Fruit fly (Drosophila melanogaster) whole organism, larva: ENCODE results near the gene COX4.
A peak's percentile ranks its signal among the peaks of the same experiment; 100 is the strongest.

Experiments
- noc ChIP-seq: fragments of 200-800 bp; sonication (Bioruptor generic); optimal IDR thresholded peaks from 3 replicates; lab custom pipeline; 2019; ENCODE audit warnings: missing biosample characterization, mild to moderate bottlenecking, missing genetic modification characterization, moderate library complexity

COX4 gene

DNA sequence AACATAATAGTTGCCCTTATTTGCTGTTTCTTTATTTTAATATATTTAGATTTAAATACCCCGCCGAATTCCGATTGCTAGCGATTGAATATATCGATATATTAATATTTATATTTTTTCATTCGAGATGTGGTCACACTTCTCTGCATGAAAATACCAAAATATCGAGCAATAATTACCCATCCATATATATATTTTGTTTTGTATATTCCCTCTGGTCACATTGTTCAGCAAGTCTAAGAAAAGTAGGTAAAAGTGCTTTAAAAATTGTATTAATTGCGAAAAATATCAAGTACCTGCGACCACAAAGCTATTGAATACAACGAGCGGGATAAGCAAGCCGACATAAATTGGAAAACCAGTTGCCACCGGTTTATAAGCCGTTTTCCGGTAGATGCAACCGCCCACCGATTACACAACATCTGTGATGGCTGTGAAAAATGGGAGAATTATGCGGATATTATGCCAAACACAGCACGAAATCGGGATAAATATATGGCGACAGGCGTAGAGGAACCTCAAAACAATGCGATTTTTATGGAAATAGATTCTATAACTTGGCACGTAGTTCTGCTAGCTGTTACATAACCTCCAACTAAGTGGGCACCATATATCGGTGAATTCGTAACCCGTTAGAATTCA, at the start of gene COX4:
Gene COX4, plus strand, starts transcription at position 194 of the 642 bp plus-strand sequence.
- TF ChIP-seq noc: no peak

DNA sequence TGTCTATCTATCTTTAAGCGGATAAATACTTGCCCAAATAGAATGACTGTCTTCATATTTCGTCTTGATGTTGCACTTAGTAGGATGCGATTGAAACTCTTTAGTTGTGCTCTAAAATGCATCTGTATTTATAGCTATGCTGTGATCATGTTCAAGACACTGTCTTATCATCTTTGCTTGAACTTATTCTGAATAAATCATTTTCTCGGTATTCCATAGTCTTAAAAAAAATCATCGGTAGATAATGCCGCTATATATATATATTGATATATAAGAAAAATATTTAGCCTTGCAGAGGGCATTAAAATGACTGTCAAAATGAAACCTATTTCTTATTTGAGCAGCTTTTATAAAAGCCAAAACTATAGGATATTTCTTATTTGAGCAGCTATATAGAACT, 46.2 kb upstream of the COX4 start, which contains the start of gene TotF:
Gene TotF, minus strand, starts transcription at position 101 of the 400 bp plus-strand sequence.
- no peak for TF ChIP-seq noc

DNA sequence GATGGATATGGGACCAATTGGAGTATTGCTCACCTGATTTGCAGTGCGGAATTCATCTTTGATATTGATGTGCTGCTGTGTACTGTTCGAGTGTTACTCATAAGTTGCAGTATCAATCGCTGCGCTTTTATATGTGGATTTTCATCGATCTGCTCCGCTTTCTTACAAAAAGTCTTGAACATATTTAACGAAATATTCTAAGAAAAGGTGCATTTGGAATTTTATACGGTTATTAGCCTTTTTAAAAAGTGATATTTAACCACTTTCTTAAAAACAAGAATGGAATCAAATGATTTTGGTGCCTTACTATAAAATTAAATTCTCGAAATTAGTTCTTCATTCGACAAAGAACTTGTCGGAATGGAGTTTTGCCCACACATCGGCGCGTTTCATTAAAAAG, 45.1 kb upstream of the COX4 start, which contains the start of gene TotE:
Gene TotE, minus strand, starts transcription at position 101 of the 400 bp plus-strand sequence.
- TF ChIP-seq noc: no peak

DNA sequence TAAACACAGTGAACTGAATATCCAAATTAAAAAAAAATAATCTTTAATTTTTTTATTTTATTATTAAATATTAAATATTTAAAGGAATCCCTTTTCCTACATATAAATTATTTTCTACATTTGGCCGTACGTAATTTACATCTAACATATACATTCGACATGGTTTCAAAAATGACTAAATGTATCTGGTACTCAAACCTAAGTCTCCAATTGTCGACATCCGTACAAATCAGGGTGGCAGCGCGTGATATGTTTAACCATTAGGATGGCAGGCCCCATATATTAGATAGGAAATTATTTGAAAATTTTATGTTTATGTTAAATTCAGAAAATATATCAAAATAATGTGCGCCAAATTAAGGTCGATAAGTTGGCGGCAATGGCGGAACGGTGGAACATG, 43.3 kb upstream of the COX4 start:
- no peak for TF ChIP-seq noc

DNA sequence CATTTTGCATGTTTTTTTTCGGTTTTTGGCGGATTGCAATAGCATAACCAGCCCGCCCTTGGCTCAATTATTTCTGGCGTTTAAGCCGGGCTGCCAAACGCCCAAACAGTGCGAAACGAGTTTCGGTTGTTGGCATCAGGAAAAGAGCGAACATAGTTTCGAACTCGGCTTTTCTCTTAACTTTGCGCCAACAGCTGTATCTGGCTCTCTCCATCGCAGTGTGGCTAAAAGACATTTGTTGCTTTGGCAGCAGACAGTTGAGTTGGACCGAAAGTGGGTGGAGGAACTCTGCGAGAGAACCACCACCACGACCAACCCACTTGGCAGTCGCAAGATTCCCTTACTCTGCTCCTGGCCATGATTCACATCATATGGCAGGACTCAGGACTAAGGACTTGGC, 41.5 kb upstream of the COX4 start:
- no peak for TF ChIP-seq noc

DNA sequence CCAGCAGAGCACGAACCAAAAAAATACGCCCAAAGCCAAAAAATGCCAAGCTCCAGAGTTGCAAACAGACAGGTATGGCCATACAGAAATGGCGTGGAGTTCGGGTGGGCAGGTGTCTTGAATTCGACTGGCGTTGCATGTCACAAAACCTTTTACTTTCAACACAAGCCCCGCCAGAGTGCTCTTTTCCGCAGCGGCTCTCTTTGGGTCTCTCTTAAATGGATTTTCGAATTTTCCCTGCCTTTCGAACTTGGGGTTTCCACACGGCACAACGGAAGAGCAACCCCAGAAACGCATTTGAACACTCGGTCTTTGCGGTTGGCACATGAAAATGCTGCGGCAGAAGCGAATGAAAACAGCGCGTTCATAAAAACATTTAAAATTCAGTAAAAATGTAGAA, 40.7 kb upstream of the COX4 start:
- no peak for TF ChIP-seq noc

DNA sequence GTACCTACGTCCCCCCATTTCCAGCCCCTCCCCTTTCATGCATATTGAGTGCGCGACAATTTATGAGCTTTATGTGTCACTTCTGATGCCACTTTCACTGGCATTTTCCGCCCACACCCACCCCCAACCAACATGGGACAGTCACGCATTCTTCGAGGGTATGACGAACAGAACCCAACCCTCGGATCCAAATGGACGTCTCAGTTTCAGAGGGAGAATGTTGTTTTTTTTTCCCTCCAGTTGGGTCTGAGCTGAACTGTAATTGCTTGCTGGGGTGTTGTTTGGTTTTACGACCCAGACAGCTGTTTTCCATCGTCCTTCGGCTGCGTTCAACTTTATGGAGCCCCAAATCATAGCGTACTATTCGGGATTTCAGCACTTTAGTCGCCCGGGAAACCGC, 34.7 kb upstream of the COX4 start:
- no peak for TF ChIP-seq noc

DNA sequence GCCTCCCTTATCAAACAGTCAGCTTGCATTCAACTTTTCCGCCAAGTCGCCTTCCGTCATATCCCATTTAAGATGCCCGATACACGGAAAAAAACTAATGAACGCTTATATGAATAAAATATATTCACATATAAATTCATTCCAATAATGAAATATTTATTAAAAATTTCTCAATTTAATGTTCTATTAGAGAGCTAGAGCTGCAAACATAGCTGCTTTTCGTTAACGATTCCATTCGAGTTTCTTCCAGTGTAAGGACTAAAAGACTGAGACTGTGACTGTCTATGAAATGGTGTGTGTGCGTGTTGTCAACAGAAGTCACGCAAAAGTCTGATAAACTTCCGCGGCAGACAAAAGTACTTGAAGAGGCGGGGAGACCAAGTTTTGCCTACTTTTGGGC, 28.4 kb upstream of the COX4 start:
- TF ChIP-seq noc: peak; percentile 8

DNA sequence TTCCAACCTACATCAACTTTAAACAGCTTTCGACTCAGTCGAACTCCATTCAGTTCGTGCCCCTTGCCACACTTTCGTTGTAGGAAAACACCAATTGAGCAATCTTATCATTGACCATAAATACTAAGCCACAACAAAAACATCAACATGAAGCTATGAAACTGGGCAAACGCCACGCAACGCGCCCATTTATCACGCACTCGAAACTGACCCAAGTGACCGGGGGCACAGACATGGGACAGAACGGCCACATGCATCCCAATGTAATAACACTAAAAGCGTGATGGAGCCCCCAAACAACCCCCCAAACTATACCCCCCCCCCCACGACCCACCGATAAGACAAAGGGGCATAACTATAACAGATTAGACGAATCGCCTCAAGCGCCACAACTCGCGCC, 26.0 kb upstream of the COX4 start:
- no peak for TF ChIP-seq noc

DNA sequence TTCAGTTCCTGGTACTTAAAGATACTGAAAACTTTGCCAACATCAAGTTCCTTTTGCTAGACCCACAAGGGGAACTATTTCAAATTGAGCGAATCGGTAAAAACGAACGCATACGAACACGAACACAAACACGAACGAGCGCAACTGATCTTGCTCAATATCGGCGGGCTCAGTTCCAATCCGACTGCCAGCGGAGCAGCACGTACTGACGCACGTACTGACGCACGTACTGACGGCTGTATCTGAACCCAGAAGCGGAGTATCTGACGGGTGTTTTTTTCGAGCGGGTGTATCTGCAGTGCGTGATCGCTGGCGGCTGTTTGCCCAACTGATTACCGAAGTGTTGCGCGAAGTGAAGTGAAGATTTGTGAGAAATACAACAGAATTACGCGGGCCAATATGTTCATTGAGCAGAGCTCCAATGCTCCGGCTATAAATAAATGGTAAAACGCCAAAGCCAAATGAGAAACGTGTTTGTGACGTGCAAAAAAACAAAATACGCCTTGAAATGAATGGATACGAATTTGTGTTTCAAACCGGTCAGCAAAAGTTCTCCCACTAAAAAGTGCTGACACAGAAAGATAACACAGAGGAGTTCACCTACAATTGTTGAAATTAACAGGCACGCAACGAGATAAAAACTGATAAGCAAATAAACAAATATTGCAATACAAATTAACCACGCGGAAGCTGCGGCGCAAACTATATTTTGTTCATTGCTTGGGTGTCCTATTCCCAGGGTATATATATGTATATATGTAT, 23.2 kb upstream of the COX4 start:
- TF ChIP-seq noc: peak; percentile 58

DNA sequence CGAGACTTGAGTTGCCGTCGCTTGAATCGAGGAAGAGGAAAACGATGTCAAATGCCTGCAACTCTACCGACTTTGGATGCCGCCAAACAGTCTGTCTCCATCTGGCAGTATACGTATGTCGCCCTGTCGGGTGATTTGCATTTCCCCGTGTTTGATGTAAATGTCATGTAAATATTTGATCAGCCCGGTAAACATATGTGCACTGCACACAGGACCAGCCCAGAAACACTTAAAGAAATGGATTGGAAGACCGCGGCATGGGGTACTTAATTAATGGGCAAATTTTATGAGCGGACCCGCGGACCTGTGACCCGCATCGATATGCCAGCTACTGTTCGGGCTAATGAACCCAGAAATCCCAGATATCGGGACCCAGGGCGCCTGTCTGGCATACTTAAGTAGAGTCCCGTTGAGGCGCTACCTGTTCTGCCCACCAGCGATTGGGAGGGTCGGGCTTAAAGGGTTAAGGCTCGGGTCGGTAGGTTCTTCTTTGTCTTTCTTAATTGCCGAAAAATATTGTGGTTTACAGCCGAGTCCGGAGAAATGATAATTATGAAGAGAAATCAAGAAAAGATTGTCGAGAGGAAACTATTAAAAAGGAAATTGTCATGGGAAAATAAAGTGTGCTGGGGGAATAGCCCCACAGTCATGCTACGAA, 20.6 kb upstream of the COX4 start:
- no peak for TF ChIP-seq noc

DNA sequence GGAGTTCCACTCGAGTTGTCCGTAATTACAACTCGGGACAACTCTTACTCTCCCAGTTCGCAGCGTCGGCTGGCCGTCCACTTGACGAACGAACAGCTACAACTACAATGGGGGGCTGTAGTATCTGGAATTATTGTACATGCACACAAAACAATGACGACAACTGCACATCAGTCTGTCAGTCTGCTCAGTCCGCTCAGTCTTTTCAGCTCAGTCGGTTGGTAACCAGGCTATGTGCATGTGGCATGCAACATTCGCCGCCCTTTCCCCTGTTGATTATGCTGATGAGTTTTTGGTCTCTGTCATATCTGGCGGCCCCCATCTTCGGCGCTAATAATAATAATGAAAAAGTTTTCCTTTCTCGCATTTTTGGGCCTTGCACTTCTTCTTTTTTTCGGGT, 18.5 kb upstream of the COX4 start:
- no peak for TF ChIP-seq noc

DNA sequence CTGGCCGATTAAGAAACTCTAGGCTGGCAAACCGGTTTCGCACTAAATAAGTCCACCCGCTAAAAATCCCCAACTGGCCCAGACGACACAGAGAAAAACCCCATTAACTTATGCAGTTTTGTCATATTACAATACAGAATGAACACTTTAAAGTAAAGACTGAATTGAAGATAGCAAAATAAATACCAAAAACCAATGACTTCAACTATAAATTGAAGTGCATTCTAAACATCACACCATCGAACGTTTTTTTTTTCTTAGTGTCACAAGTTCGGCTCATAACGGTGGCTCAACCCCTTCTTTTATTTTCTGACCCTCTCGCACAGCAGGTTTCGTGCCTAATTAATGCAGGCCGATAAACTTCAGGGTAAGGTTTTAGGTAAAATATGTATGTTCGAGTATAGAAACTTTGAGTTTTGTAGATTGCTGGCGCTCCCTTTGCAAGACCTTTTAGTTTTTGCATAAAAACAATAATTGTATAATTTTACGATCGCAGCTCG, 17.1 kb upstream of the COX4 start:
- TF ChIP-seq noc: peak; percentile 78

DNA sequence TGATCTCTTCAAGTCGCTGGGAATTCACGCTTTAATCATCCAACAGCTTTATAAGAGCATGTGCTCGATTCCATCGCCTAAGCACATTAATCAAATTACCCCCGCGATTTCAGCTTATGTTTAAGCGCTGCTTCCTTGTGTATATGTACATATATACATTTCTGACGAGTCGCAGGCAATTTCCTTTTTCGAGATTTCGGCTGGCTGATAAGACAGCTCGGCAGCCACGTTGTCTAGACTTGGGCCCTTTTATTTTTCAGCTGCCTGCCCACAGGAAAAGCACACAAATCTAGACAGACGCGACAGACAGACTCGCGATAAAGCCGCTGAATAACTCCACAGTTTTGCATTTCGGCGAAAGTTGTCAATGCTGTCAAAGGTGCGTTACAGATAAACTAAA, 16.0 kb upstream of the COX4 start:
- TF ChIP-seq noc: no peak

DNA sequence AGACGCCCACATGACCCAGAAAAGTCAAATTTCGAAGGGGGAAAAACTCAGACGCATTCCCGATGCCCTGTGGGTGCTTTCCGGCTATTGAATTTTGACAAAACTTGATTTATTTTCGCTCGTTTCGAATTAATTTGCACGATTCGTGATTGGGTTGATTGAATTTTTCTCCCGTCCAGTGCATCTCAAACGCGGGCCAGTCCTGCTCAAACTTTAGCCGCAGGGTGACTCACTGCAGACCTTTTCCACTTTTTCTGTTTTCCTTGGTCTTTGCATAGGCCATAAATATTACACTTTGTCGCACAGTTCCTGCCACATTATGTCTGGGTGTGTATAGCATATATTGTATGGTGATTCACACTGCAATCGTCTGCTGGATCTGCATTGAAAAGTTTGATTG, 15.4 kb upstream of the COX4 start:
- no peak for TF ChIP-seq noc

DNA sequence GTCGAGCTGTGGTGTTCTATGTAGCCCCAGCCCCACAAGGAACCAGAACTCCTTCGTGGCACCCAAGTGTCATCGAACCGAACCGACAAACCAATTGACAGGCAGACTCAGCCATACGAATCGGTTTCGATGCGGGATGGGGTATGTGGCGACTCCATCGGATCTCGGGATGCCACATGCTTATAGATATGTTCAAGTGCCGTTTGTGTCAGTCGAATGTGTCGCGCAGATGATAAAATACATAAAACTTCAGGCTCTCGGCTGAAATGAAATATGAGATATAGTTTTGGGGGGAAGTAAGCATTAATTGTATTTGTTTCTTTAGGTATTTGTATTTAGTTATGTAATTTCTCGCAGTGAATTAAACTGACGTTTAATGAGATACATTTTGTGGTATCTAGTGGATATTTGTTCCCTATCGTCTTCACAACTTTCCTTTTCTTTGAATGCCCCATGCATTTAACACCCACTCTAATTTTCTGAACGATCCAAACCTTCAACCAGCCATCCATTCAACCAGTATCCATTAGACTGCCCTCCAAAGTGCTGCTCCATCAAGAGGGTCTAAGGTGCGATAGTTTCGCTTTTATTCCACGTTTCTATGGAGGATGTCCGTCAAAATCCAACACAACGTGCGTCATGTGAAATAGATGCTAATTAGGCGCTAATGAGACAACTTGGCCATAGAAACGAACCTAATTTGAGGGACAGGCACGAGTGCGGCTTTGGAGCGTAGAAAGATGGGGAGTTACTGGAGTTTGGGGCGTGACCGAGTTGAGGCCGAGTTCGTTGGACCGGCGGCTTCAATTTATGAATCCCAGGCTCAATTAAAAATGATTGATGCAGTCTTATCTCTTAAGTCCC, 14.0 kb upstream of the COX4 start:
- no peak for TF ChIP-seq noc
